Worm (Caenorhabditis elegans): ENCODE data around the gene ges-1.

ges-1 gene

DNA sequence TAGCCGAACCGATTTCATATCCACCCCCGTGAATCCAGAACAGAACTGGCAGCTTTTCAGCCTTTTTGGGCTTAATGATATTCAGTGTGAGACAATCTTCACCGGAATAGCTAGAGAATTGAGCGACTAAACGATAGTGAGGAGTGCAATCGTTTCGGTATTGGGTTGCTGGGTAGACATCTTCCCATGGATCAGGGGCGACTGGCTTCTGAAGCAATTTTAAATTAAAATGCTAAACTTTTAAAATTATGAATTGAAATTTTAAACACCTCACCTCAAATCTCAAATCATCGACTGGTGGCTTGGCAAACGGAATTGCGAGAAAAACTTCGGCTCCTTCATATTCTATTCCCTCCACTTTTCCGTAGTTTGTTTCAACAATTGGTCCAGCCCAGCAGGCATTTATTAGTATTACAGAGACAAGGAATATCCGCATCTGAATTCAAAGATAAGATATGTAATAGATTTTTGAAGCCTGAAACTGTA lies at the start of gene ges-1:
ges-1 (minus strand) TSS at position 436 of the 486 bp plus-strand sequence.
- TF ChIP-seq unc-62 (GFP tag; optimal IDR thresholded peaks at IDR 0.05), result no peak

DNA sequence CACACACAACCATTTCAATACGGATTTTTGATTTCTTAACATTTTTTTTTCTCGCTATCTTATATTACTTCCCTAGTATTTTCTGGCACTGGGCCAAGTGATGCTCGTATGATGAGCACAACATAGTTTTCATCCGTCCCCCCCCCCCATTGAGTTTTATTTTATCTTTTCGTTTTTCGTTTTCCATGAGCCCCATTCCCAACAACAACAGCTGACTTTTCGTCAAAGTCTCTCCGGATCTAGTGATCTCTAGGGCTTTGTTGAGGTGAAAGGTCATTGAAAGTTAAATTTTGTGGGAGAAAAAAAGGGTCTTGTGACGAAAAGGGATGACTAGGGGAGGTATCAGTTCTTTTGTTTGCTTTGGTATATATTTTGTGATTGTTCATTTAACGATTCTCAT lies 48.9 kb upstream of the ges-1 start:
- no peak for TF ChIP-seq unc-62 (GFP tag; optimal IDR thresholded peaks at IDR 0.05)

DNA sequence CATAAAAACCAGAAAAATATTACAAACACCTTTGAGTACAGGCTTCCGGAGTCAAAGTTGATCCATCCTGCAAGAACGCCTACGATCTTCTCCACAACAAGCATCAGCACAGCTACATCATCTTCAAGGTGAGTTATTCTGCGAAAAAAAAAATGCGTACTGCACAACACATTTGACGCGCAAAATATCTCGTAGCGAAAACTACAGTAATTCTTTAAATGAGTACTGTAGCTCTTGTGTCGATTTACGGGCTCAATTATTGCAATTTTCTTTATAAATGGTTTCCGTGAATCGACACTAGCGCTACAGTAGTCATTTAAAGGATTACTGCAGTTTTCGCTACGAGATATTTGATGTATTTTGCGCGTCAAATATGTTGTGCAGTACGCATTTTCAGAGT lies 44.9 kb upstream of the ges-1 start:
- no peak for TF ChIP-seq unc-62 (GFP tag; optimal IDR thresholded peaks at IDR 0.05)

DNA sequence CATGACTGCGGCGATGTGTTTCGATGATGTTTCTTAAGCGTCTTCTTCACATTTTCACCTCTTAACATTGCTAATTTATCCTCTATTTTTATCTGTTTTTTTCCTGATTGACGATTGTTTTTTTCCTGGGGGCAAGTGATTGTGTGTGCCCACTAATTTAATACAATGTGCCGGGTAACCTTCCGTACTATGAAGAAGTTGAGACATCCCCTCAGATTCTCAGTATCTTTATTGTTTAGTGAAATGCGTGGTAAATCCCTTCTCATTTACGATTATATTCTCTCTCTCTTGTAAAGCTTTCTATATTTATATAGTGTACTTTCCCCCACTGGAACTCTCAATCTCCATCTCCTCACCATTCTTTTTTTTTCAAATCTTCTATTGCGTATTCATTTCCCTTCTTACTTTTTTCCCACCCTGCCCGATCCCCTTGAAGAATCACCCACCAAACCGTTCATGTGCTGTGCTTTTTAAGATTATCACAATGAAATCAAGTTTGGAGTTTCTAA lies 44.4 kb upstream of the ges-1 start:
- no peak for TF ChIP-seq unc-62 (GFP tag; optimal IDR thresholded peaks at IDR 0.05)

DNA sequence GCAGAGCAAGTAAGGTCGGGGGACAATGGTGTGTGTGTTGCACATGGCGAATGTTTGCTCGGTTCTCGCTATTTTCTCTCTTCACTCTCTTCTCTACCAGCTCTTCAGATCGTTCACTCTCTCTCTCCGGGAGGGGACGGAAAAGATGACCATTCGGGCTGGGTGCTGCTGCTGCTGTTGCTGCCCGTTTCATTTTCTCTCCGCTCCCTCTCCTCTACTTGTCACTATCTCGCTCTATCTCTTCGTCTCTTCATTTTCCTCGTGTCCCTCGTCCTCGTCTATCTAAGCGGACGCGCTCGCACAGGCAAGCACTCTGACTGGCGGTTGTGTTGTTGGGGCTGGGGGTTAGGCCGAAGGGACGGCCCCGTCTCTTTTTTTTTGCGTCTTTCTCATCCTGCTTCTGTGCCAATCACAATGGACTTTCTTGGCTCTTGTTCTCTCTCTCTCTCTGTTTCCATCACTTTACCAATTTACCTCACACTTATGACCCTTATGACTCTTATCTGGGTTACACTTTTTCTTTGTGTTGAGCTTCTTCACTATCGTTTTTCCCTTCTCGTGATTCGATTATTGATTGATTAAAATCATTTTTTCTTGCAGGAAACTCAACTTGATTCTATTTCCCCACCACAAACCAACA lies 42.7 kb upstream of the ges-1 start, which contains the start of the genes F53E2.2 and unc-60:
F53E2.2 (plus strand) TSS at position 601 of the 640 bp plus-strand sequence.
unc-60 (plus strand) TSS at position 601 of the 640 bp plus-strand sequence.
- no peak for TF ChIP-seq unc-62 (GFP tag; optimal IDR thresholded peaks at IDR 0.05)

DNA sequence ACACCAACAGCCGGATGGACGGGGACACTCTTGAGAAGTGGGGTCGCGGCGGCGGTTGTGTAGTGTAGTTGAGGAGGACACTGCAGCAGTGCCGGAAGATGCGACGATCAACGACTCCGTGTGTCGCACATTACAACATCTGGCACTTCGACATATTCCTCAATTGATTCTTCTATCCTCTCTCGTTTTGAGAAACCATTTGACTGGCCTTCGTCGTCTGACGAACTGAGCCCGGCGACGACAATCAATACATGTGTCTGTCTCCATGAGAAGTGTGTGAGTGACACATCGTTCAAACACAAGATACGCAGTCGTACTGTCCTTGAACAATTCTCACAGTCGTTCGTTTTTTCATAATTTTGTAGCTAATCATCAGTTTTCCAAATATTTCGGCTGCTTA lies 40.6 kb upstream of the ges-1 start:
- no peak for TF ChIP-seq unc-62 (GFP tag; optimal IDR thresholded peaks at IDR 0.05)

DNA sequence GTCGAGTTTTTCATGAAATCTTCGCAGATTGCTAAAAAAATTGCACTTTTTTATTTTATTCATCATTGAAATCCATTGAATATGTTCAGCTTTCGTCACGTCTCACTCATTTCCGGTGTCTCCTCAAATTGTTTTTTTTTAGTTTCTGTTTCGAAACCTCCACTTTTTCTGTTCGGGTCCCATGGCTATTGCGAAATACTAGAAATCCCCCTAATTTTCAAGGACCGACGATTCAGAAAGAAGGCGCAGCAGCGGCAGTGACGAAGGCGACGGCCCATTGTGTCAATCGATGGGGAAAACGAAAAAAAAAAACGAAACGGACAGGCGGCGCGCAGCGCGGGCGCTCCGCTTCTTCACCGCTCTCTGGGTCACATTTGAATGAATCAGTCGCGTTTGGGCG lies 40.0 kb upstream of the ges-1 start:
- no peak for TF ChIP-seq unc-62 (GFP tag; optimal IDR thresholded peaks at IDR 0.05)

DNA sequence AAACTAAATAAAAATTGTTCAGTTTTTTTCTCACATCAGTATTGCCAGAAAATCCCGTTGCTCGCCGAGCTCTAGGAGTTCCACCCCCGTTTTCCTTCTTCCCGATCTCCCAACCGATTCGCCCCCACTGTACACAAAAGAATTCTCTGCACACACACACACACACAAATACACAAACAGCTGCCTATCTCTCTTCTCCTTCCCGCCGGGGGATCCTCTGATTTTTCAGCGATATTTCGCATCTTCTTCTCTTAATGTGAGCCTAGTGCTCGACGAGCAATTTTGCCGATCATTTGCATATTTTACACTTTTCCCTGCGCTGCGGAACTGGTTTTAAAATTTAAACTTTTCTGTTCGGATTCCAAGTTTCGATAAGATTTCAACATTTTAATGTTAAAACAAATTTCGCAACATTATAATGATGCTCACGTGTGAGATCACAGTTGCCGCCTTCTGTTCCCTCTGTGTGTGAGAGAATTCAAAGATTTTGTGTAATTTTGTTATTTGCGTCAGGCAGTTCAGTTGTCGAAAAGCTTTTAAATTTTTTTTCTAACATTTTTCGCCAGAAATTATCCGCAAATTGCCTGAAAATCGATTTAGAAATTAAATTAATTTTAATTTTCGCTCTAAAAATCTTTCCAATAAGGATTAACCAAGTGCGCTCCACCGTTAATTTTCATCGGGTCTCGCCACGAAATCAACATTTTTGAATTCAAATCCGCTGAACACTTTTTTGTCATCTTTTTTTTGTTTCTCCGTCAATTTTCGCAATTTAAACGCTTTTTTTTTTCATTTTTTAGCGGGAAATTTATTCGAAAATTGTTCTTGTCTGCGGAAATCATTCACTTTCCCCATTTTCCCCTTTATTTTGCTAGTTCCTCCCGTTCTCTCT lies 39.4 kb upstream of the ges-1 start:
- TF ChIP-seq unc-62 (GFP tag; optimal IDR thresholded peaks at IDR 0.05), result no peak

DNA sequence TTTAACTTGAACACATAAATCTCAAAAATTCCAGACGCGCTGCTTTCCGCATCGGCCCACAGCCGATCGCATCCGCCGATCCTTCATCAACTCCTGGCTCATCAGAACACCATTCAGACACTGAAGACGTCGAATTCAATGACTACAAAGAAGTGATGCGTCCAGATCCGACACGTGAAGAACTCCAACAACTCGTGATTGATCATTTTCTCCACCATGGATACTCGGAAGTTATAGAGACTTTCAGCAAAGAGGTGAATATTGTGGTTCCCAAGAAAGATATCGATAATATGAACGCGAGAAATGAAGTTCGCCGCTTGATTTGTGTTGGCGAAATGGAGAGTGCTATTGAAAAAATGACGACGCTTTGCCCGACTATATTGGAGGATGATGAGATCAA lies 37.0 kb upstream of the ges-1 start:
- TF ChIP-seq unc-62 (GFP tag; optimal IDR thresholded peaks at IDR 0.05), result no peak

DNA sequence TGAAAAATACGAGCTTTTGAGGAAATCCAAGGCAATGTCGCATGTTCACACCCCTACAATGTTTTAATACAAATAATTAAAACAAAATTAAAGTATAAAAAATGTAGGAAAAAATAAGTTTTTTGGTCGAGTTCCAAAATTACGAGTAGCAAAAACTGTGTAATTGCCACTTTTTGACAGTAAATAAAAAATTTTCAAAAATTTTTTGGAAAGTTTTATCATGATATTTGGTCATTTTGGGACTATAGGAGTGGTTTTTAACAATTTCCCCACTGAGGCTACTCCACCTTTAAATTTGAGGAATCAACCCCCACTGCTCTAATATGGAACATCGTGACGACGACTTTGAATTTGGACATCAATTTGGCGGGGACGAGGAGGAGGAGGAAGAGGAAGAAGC lies 35.5 kb upstream of the ges-1 start, which contains the start of gene gid-8:
gid-8 (plus strand) TSS at position 301 of the 400 bp plus-strand sequence.
- no peak for TF ChIP-seq unc-62 (GFP tag; optimal IDR thresholded peaks at IDR 0.05)

DNA sequence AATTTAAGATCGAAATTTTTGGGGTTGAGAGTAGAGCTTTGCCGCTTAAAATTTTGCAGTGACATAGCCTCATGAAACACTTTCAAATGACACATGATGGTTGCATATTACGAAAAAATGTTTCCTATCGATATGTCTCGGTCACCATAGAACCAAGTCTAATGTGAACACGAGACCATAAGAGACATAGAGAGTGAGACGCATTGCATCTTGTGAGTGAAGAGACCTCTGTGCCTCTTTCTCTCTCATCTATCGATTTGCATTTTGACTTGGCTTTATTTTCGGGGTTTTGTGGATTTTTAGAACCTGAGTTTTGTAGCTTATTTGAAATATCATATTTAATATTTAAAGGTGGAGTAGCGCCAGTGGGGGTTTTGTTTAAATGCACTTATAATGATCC lies 35.0 kb upstream of the ges-1 start:
- TF ChIP-seq unc-62 (GFP tag; optimal IDR thresholded peaks at IDR 0.05), result no peak

DNA sequence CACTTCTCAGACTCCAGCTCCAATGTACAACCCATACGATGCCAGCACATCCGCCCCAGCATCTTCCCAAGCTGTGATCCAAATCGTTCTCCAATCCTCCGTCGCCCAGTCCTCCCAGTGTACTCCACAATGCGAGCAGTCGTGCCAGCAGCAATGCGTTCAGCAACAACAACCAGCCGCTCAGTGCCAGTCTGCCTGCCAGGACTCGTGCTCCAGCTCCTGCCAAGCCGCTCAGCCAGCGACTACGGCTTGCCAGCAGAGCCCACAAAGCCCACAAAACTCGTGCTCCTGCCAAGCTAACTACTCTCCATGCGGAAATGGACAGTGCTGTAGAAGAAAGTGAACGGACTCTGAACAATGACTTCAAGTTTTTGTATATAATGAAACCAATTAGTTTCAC lies 34.0 kb upstream of the ges-1 start:
- no peak for TF ChIP-seq unc-62 (GFP tag; optimal IDR thresholded peaks at IDR 0.05)

DNA sequence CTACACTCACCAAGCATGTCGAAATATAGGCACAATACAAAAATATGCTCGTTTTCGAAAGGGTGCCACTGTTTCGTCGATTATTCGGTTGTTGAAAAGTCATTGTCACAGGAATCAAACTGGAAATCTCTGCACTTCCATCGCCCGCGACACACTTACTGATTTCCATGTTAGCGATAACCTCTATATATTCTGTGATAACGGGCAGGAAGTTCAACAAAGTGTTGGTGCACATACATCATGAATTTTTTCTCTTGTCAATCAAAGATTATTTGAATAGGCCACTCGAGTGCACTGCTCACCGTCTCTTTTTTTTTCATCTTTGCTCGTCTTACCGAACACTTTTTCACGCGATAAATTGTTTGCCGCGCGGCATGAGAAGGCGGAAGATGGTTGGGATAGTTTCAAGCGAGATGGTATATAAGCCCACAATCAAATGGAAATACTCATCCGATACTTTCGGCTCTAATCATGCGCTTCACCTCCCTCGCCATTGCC lies 32.7 kb upstream of the ges-1 start, which contains the start of the genes fpn-1.2 and pqn-54:
fpn-1.2 (minus strand) TSS at position 157 of the 498 bp plus-strand sequence.
pqn-54 (plus strand) TSS at position 448 of the 498 bp plus-strand sequence.
- no peak for TF ChIP-seq unc-62 (GFP tag; optimal IDR thresholded peaks at IDR 0.05)

DNA sequence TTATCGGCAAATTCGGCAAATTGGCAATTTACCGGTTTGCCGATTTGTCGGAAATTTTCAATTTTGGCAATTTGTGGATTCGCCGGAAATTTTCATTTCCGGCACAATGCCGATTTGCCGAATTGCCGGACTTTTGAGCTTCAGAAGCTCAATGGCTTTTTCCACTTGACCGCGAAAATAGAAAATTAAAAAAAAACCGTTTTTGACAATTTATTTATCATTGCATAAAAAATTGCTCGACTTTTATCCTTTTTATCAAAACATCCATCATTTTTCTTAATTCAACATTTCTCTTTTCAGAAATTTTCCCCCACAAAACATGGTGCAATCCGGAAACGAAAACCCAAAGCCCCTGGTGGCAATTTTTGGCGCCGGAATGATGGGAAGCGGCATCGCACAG lies 28.1 kb upstream of the ges-1 start, which contains the start of gene hacd-1:
hacd-1 (plus strand) TSS at position 301 of the 400 bp plus-strand sequence.
- no peak for TF ChIP-seq unc-62 (GFP tag; optimal IDR thresholded peaks at IDR 0.05)

DNA sequence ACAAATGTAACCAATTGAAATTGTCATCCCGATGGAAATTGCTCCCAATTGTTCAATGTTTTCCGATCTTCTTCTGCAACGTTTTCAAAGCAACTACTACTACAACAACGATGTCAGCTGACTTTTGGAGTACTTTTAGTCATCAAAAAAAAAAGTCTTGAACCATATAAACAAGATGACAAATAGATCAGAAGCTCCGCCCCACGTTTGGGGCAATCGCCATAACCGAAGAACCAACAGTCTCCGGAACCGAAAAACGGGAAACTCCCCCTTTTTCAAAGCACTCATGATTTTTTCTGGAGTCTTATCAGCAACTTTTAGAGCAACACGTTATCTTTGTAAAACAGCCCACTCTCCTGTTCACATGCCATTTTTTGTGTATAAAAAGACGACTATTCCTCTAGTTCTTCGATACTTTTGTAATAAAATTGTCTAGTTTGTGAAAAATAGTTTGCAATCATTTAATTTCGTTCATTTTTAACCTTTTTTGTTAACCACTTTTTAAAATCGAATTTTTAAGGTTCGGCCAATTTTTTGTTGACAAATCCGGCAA lies 27.5 kb upstream of the ges-1 start:
- TF ChIP-seq unc-62 (GFP tag; optimal IDR thresholded peaks at IDR 0.05), result no peak

DNA sequence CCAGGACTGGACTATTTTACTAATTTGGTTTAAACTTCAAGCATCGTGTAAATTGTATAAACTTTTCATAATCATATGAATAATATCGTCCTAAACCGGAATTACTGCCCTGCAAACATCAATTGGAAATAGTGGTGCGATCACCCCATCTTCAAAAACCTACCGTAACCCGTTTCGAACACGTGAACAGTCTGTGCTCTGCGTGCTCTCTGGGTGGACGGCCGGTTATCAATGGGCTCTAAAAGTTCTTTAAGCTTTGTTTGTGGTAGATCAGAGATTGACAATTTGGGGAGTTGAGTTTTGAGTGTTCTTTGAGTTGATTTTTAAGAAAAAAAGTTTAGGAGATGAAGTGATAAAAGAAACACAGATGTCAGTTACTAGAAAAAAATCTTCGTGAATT lies 24.7 kb upstream of the ges-1 start:
- TF ChIP-seq unc-62 (GFP tag; optimal IDR thresholded peaks at IDR 0.05), result no peak
